Fruit fly (Drosophila melanogaster) whole organism, adult: ENCODE measurements around the gene Cp7Fa.
A peak's percentile ranks its signal among the peaks of the same experiment; 100 is the strongest.

ENCODE experiments used
- CG11617 ChIP-seq: fragments of 200-800 bp; sonication (Bioruptor generic); optimal IDR thresholded peaks from 2 replicates; lab custom pipeline; 2017; ENCODE audit warnings: mild to moderate bottlenecking, missing biosample characterization, missing genetic modification reagents, missing genetic modification characterization
- CG12768 ChIP-seq: fragments of 200-800 bp; sonication (Bioruptor generic); optimal IDR thresholded peaks from 2 replicates; lab custom pipeline; 2017; ENCODE audit warnings: missing biosample characterization, missing genetic modification characterization, mild to moderate bottlenecking, moderate library complexity, missing genetic modification reagents
- CG14711 ChIP-seq: fragments of 200-800 bp; sonication (Bioruptor generic); optimal IDR thresholded peaks from 2 replicates; lab custom pipeline; 2018; ENCODE audit warnings: missing biosample characterization, mild to moderate bottlenecking, missing genetic modification characterization, moderate library complexity
- CG1620 ChIP-seq: fragments of 200-800 bp; sonication (Bioruptor generic); optimal IDR thresholded peaks from 2 replicates; lab custom pipeline; 2016; ENCODE audit warnings: missing biosample characterization, missing genetic modification characterization
- CG33017 ChIP-seq: fragments of 200-800 bp; sonication (Bioruptor generic); optimal IDR thresholded peaks from 2 replicates; lab custom pipeline; 2018; ENCODE audit warnings: missing biosample characterization, mild to moderate bottlenecking, missing genetic modification characterization, moderate library complexity
- CG5204 ChIP-seq: fragments of 200-800 bp; sonication (Bioruptor generic); optimal IDR thresholded peaks from 2 replicates; lab custom pipeline; 2016; ENCODE audit warnings: missing biosample characterization, missing genetic modification characterization
- CG7045 ChIP-seq: fragments of 200-800 bp; sonication (Bioruptor generic); optimal IDR thresholded peaks from 2 replicates; lab custom pipeline; 2017; ENCODE audit warnings: missing biosample characterization, mild to moderate bottlenecking, missing genetic modification characterization
- CG7101 ChIP-seq: fragments of 200-800 bp; sonication (Bioruptor generic); optimal IDR thresholded peaks from 2 replicates; lab custom pipeline; 2018; ENCODE audit warnings: missing biosample characterization, mild to moderate bottlenecking, missing genetic modification characterization, moderate library complexity
- Clk ChIP-seq: fragments of 200-800 bp; sonication (Bioruptor generic); optimal IDR thresholded peaks from 2 replicates; lab custom pipeline; 2017; ENCODE audit warnings: missing biosample characterization, missing genetic modification characterization
- Crg-1 ChIP-seq: fragments of 200-800 bp; sonication (Bioruptor generic); optimal IDR thresholded peaks from 2 replicates; lab custom pipeline; 2016; ENCODE audit warnings: missing biosample characterization, missing genetic modification characterization
- Hr96 ChIP-seq: fragments of 200-800 bp; sonication (Bioruptor generic); optimal IDR thresholded peaks from 2 replicates; lab custom pipeline; 2016; ENCODE audit warnings: missing biosample characterization, missing genetic modification characterization
- Mnt ChIP-seq: fragments of 200-800 bp; sonication (Bioruptor generic); optimal IDR thresholded peaks from 2 replicates; lab custom pipeline; 2016; ENCODE audit warnings: missing biosample characterization, mild to moderate bottlenecking, missing genetic modification characterization
- bab1 ChIP-seq: fragments of 200-800 bp; sonication (Bioruptor generic); optimal IDR thresholded peaks from 3 replicates; lab custom pipeline; 2019; ENCODE audit warnings: missing biosample characterization, mild to moderate bottlenecking, missing genetic modification characterization, moderate library complexity
- cic ChIP-seq: fragments of 200-800 bp; sonication (Bioruptor generic); optimal IDR thresholded peaks from 2 replicates; lab custom pipeline; 2017; ENCODE audit warnings: missing biosample characterization, mild to moderate bottlenecking, missing genetic modification characterization, moderate library complexity
- cnc ChIP-seq, 2 experiments: fragments of >200 bp; optimal IDR thresholded peaks; 2 replicates each; lab custom pipeline; 2017
- kay ChIP-seq: fragments of 200-800 bp; sonication (Bioruptor generic); peaks from one replicate; lab custom pipeline; 2016; ENCODE audit warnings: missing biosample characterization, missing genetic modification characterization, borderline replicate concordance
- ovo ChIP-seq: fragments of 200-800 bp; sonication (Bioruptor generic); optimal IDR thresholded peaks from 2 replicates; lab custom pipeline; 2016; ENCODE audit warnings: missing biosample characterization, missing genetic modification characterization
- pad ChIP-seq: fragments of 200-800 bp; sonication (Bioruptor generic); optimal IDR thresholded peaks from 3 replicates; lab custom pipeline; 2017; ENCODE audit warnings: missing biosample characterization, missing genetic modification characterization, mild to moderate bottlenecking, moderate library complexity, missing genetic modification reagents
- tj ChIP-seq: fragments of 200-800 bp; sonication (Bioruptor generic); optimal IDR thresholded peaks from 3 replicates; lab custom pipeline; 2017; ENCODE audit warnings: missing biosample characterization, mild to moderate bottlenecking, missing genetic modification characterization, moderate library complexity
- toe ChIP-seq: fragments of 200-800 bp; sonication (Bioruptor generic); optimal IDR thresholded peaks from 2 replicates; lab custom pipeline; 2016; ENCODE audit warnings: missing biosample characterization, missing genetic modification characterization

Gene Cp7Fa

dm6 chrX:8489485-8489970 lies 18.8 kb downstream of the Cp7Fa start, which contains the start of gene otu:
Gene otu (minus strand): TSS chrX:8489535.
- TF ChIP-seq CG33017 (no peak), cnc (optimal IDR thresholded peaks at IDR 0.05; lab: Kevin White, UChicago) (no peak), Clk (GFP tag; lab: Kevin White, UChicago) (no peak), CG5204 (GFP tag; lab: Kevin White, UChicago) (no peak), tj (GFP tag; lab: Kevin White, UChicago) (no peak), CG11617 (no peak), pad (GFP tag; lab: Kevin White, UChicago) (no peak), Crg-1 (GFP tag; lab: Kevin White, UChicago) (peak; percentile 19), cic (GFP tag; lab: Kevin White, UChicago) (no peak), CG14711 (tag; lab: Kevin White, UChicago) (no peak), CG7101 (tag; lab: Kevin White, UChicago) (no peak), bab1 (GFP tag; lab: Kevin White, UChicago) (peak; percentile 71)

- TF ChIP-seq pad (GFP tag; lab: Kevin White, UChicago) = peak; percentile 91
- TF ChIP-seq Mnt (GFP tag; lab: Kevin White, UChicago) = peak; percentile 49
- no peak for TF ChIP-seq cnc (optimal IDR thresholded peaks at IDR 0.05; lab: Kevin White, UChicago)
- TF ChIP-seq kay = peak; percentile 5
- TF ChIP-seq Hr96 (GFP tag; lab: Kevin White, UChicago) = no peak
- TF ChIP-seq ovo = peak; percentile 96
Observed at dm6 chrX:8490291-8490975, 19.7 kb downstream of the Cp7Fa start.

- no peak for TF ChIP-seq CG33017
- no peak for TF ChIP-seq CG7045 (GFP tag; lab: Kevin White, UChicago)
- no peak for TF ChIP-seq CG11617
- no peak for TF ChIP-seq toe (GFP tag; lab: Kevin White, UChicago)
Observed at dm6 chrX:8490976-8491345, 20.3 kb downstream of the Cp7Fa start.

dm6 chrX:8491452-8492046 lies 20.9 kb downstream of the Cp7Fa start:
- TF ChIP-seq bab1 (GFP tag; lab: Kevin White, UChicago) (peak; percentile 95), CG7045 (GFP tag; lab: Kevin White, UChicago) (no peak), cic (GFP tag; lab: Kevin White, UChicago) (no peak), CG33017 (no peak), CG1620 (GFP tag; lab: Kevin White, UChicago) (peak; percentile 31)

dm6 chrX:8492849-8493248 lies 22.2 kb downstream of the Cp7Fa start:
- TF ChIP-seq cnc (optimal IDR thresholded peaks at IDR 0.05; lab: Kevin White, UChicago) = no peak
- TF ChIP-seq bab1 (GFP tag; lab: Kevin White, UChicago) = peak; percentile 99
- TF ChIP-seq Crg-1 (GFP tag; lab: Kevin White, UChicago) = peak; percentile 68
- no peak for TF ChIP-seq CG5204 (GFP tag; lab: Kevin White, UChicago)
- TF ChIP-seq Hr96 (GFP tag; lab: Kevin White, UChicago) = no peak
- TF ChIP-seq CG12768 (GFP tag; lab: Kevin White, UChicago) = no peak
- TF ChIP-seq CG11617 = peak; percentile 36
- TF ChIP-seq pad (GFP tag; lab: Kevin White, UChicago) = peak; percentile 58
- TF ChIP-seq CG14711 (tag; lab: Kevin White, UChicago) = peak; percentile 82
- TF ChIP-seq Mnt (GFP tag; lab: Kevin White, UChicago) = no peak
- no peak for TF ChIP-seq cic (GFP tag; lab: Kevin White, UChicago)
- peak; percentile 67 for TF ChIP-seq CG7045 (GFP tag; lab: Kevin White, UChicago)
- peak; percentile 58 for TF ChIP-seq CG1620 (GFP tag; lab: Kevin White, UChicago)
- TF ChIP-seq tj (GFP tag; lab: Kevin White, UChicago) = peak; percentile 47
- peak; percentile 22 for TF ChIP-seq CG33017
- no peak for TF ChIP-seq ovo
- TF ChIP-seq Clk (GFP tag; lab: Kevin White, UChicago) = no peak
- peak; percentile 80 for TF ChIP-seq CG7101 (tag; lab: Kevin White, UChicago)
- TF ChIP-seq toe (GFP tag; lab: Kevin White, UChicago) = no peak
- no peak for TF ChIP-seq kay

- TF ChIP-seq CG7101 (tag; lab: Kevin White, UChicago) (peak; percentile 12), ovo (peak; percentile 21), Clk (GFP tag; lab: Kevin White, UChicago) (no peak), bab1 (GFP tag; lab: Kevin White, UChicago) (peak; percentile 60), cnc (optimal IDR thresholded peaks at IDR 0.05; lab: Kevin White, UChicago) (no peak)
Observed at dm6 chrX:8493473-8493872, 22.8 kb downstream of the Cp7Fa start.

- TF ChIP-seq toe (GFP tag; lab: Kevin White, UChicago) (no peak), Crg-1 (GFP tag; lab: Kevin White, UChicago) (no peak), cic (GFP tag; lab: Kevin White, UChicago) (peak; percentile 4), tj (GFP tag; lab: Kevin White, UChicago) (no peak), bab1 (GFP tag; lab: Kevin White, UChicago) (no peak), Mnt (GFP tag; lab: Kevin White, UChicago) (no peak), Clk (GFP tag; lab: Kevin White, UChicago) (no peak), kay (no peak)
Observed at dm6 chrX:8496362-8496761, 25.7 kb downstream of the Cp7Fa start.
